Worm (Caenorhabditis elegans) whole organism, young adult: ENCODE measurements around the gene F53F4.11.
A peak's percentile ranks its signal among the peaks of the same experiment; 100 is the strongest.

Experiments used
- B0019.2 ChIP-seq: fragments of 200-800 bp; sonication (Bioruptor generic); conservative IDR thresholded peaks from 2 replicates; pipeline ENCODE4 v1.3.6; 2022; ENCODE audit warnings: missing genetic modification reagents, missing genetic modification characterization, missing compliant biosample characterization
- C06A6.2 ChIP-seq: fragments of 200-800 bp; sonication (Bioruptor generic); conservative IDR thresholded peaks from 2 replicates; pipeline ENCODE4 v1.3.6; 2022; ENCODE audit warnings: missing genetic modification characterization, missing compliant biosample characterization
- F23B12.7 ChIP-seq: sonication (generic microtip); optimal IDR thresholded peaks from 2 replicates; lab custom pipeline; 2017; ENCODE audit warnings: missing genetic modification characterization, mild to moderate bottlenecking, missing compliant biosample characterization, antibody characterized with exemption, moderate library complexity; ENCODE audit not compliant: insufficient read depth
- F37B4.10 ChIP-seq: fragments of 200-800 bp; sonication (Bioruptor generic); IDR thresholded peaks from 2 replicates; pipeline ENCODE4 v1.3.6; 2022; ENCODE audit warnings: missing genetic modification characterization, missing compliant biosample characterization
- F57A8.1 ChIP-seq: fragments of 200-800 bp; sonication (Bioruptor generic); optimal IDR thresholded peaks from 2 replicates; lab custom pipeline; 2018; ENCODE audit warnings: mild to moderate bottlenecking, missing genetic modification characterization, moderate library complexity, missing compliant biosample characterization
- K12H6.12 ChIP-seq: fragments of 200-800 bp; sonication (Bioruptor generic); optimal IDR thresholded peaks from 2 replicates; lab custom pipeline; 2018; ENCODE audit warnings: mild to moderate bottlenecking, missing genetic modification characterization, missing compliant biosample characterization
- T07F8.4 ChIP-seq: sonication (generic microtip); optimal IDR thresholded peaks from 2 replicates; lab custom pipeline; 2016; ENCODE audit warnings: mild to moderate bottlenecking, missing genetic modification characterization, moderate library complexity, missing compliant biosample characterization
- T26A5.8 ChIP-seq: sonication (generic microtip); optimal IDR thresholded peaks from 2 replicates; lab custom pipeline; 2016; ENCODE audit warnings: missing genetic modification characterization, missing compliant biosample characterization
- Y53G8AR.9 ChIP-seq: fragments of 200-800 bp; sonication (Bioruptor generic); conservative IDR thresholded peaks from 2 replicates; pipeline ENCODE4 v1.3.6; 2022; ENCODE audit warnings: missing genetic modification reagents, missing genetic modification characterization, missing compliant biosample characterization
- Y67H2A.10 ChIP-seq: fragments of 200-800 bp; sonication (Bioruptor generic); conservative IDR thresholded peaks from 2 replicates; pipeline ENCODE4 v1.3.6; 2022; ENCODE audit warnings: missing genetic modification reagents, missing genetic modification characterization, missing compliant biosample characterization
- Y95B8A.8 ChIP-seq: fragments of 200-800 bp; sonication (Bioruptor generic); IDR thresholded peaks from 2 replicates; pipeline ENCODE4 v1.3.6; 2022; ENCODE audit warnings: missing genetic modification reagents, missing genetic modification characterization, missing compliant biosample characterization
- bed-1 ChIP-seq: fragments of 200-800 bp; sonication (Bioruptor generic); IDR thresholded peaks from 2 replicates; pipeline ENCODE4 v1.3.6; 2022; ENCODE audit warnings: missing genetic modification reagents, missing genetic modification characterization, missing compliant biosample characterization
- ceh-91 ChIP-seq: fragments of 200-800 bp; sonication (Bioruptor generic); IDR thresholded peaks from 2 replicates; pipeline ENCODE4 v1.3.6; 2022; ENCODE audit warnings: missing genetic modification reagents, missing genetic modification characterization, missing compliant biosample characterization
- chd-7 ChIP-seq: sonication (generic microtip); optimal IDR thresholded peaks from 2 replicates; lab custom pipeline; 2016; ENCODE audit warnings: mild to moderate bottlenecking, missing genetic modification characterization, moderate library complexity, missing compliant biosample characterization
- die-1 ChIP-seq: sonication (generic microtip); optimal IDR thresholded peaks from 2 replicates; lab custom pipeline; 2016; ENCODE audit warnings: missing genotype, mild to moderate bottlenecking, missing genetic modification characterization, missing compliant biosample characterization
- dox-1 ChIP-seq: fragments of 200-800 bp; sonication (Bioruptor generic); IDR thresholded peaks from 2 replicates; pipeline ENCODE4 v1.3.6; 2022; ENCODE audit warnings: missing genetic modification reagents, missing genetic modification characterization, missing compliant biosample characterization
- egrh-3 ChIP-seq: fragments of 200-800 bp; sonication (Bioruptor generic); IDR thresholded peaks from 2 replicates; pipeline ENCODE4 v1.3.6; 2022; ENCODE audit warnings: missing genetic modification reagents, missing genetic modification characterization, missing compliant biosample characterization
- gei-17 ChIP-seq: fragments of 200-800 bp; sonication (Bioruptor generic); optimal IDR thresholded peaks from 2 replicates; lab custom pipeline; 2018; ENCODE audit warnings: mild to moderate bottlenecking, missing genetic modification characterization, missing compliant biosample characterization
- hlh-12 ChIP-seq: sonication (generic microtip); optimal IDR thresholded peaks from 2 replicates; lab custom pipeline; 2016; ENCODE audit warnings: missing genetic modification characterization, missing compliant biosample characterization
- hlh-26 ChIP-seq: fragments of 200-800 bp; sonication (Bioruptor generic); conservative IDR thresholded peaks from 2 replicates; pipeline ENCODE4 v1.3.6; 2022; ENCODE audit warnings: missing genetic modification reagents, missing genetic modification characterization, missing compliant biosample characterization
- hmg-20 ChIP-seq: fragments of 200-800 bp; sonication (Bioruptor generic); IDR thresholded peaks from 2 replicates; pipeline ENCODE4 v1.3.6; 2022; ENCODE audit warnings: missing genetic modification reagents, missing genetic modification characterization, missing compliant biosample characterization
- let-607 ChIP-seq, 2 experiments: fragments of 200-800 bp in 1 of 2; sonication (Bioruptor generic) in 1 of 2; sonication (generic microtip) in 1 of 2; optimal IDR thresholded peaks; 2 replicates each; lab custom pipeline; 2016 to 2018; ENCODE audit warnings: mild to moderate bottlenecking in 2 of 2, missing compliant biosample characterization in 2 of 2, missing genetic modification characterization in 2 of 2, moderate library complexity in 2 of 2, missing genotype in 1 of 2
- lin-54 ChIP-seq: fragments of 200-800 bp; sonication (Bioruptor generic); optimal IDR thresholded peaks from 2 replicates; lab custom pipeline; 2018; ENCODE audit warnings: mild to moderate bottlenecking, missing genetic modification characterization, missing compliant biosample characterization
- lir-1 ChIP-seq: fragments of 200-800 bp; sonication (Bioruptor generic); conservative IDR thresholded peaks from 2 replicates; pipeline ENCODE4 v1.3.6; 2022; ENCODE audit warnings: missing genetic modification reagents, missing genetic modification characterization, missing compliant biosample characterization
- madf-10 ChIP-seq: sonication (generic microtip); optimal IDR thresholded peaks from 2 replicates; lab custom pipeline; 2016; ENCODE audit warnings: mild to moderate bottlenecking, missing genetic modification characterization, missing compliant biosample characterization
- mxl-1 ChIP-seq: sonication (generic microtip); optimal IDR thresholded peaks from 2 replicates; lab custom pipeline; 2016; ENCODE audit warnings: missing genetic modification characterization, missing compliant biosample characterization
- nfya-2 ChIP-seq: fragments of 200-800 bp; sonication (Bioruptor generic); IDR thresholded peaks from 2 replicates; pipeline ENCODE4 v1.3.6; 2022; ENCODE audit warnings: missing genetic modification reagents, missing genetic modification characterization, missing compliant biosample characterization
- pbrm-1 ChIP-seq: fragments of 200-800 bp; sonication (Bioruptor generic); IDR thresholded peaks from 2 replicates; pipeline ENCODE4 v1.3.6; 2022; ENCODE audit warnings: missing genetic modification reagents, missing genetic modification characterization, missing compliant biosample characterization
- pha-4 ChIP-seq: fragments of 150-350 bp; sonication (generic microtip); optimal IDR thresholded peaks from 2 replicates; lab custom pipeline; 2014; ENCODE audit warnings: missing biosample characterization, missing genetic modification reagents, missing genetic modification characterization
- rcor-1 ChIP-seq: fragments of 200-800 bp; sonication (Bioruptor generic); IDR thresholded peaks from 2 replicates; pipeline ENCODE4 v1.3.6; 2022; ENCODE audit warnings: missing genetic modification reagents, missing genetic modification characterization, missing compliant biosample characterization
- repo-1 ChIP-seq: sonication (generic microtip); optimal IDR thresholded peaks from 2 replicates; lab custom pipeline; 2017; ENCODE audit warnings: mild to moderate bottlenecking, missing genetic modification characterization, missing compliant biosample characterization
- snpc-1.3 ChIP-seq: sonication (generic microtip); optimal IDR thresholded peaks from 2 replicates; lab custom pipeline; 2017; ENCODE audit warnings: missing genetic modification characterization, mild to moderate bottlenecking, missing compliant biosample characterization, antibody characterized with exemption, moderate library complexity, missing genotype, missing genetic modification reagents; ENCODE audit not compliant: insufficient read depth
- snpc-3.4 ChIP-seq: sonication (generic microtip); optimal IDR thresholded peaks from 2 replicates; lab custom pipeline; 2017; ENCODE audit warnings: missing genetic modification characterization, mild to moderate bottlenecking, missing compliant biosample characterization, antibody characterized with exemption, moderate library complexity, missing genotype, missing genetic modification reagents
- somi-1 ChIP-seq: fragments of 200-800 bp; sonication (Bioruptor generic); optimal IDR thresholded peaks from 2 replicates; lab custom pipeline; 2018; ENCODE audit warnings: mild to moderate bottlenecking, missing genetic modification characterization, missing compliant biosample characterization
- tlf-1 ChIP-seq: fragments of 200-800 bp; sonication (Bioruptor generic); optimal IDR thresholded peaks from 2 replicates; lab custom pipeline; 2018; ENCODE audit warnings: mild to moderate bottlenecking, missing genetic modification characterization, missing compliant biosample characterization
- unc-130 ChIP-seq: sonication (generic microtip); optimal IDR thresholded peaks from 2 replicates; lab custom pipeline; 2016; ENCODE audit warnings: missing genetic modification reagents, missing genetic modification characterization, missing compliant biosample characterization
- zfh-2 ChIP-seq: fragments of 200-800 bp; sonication (Bioruptor generic); conservative IDR thresholded peaks from 2 replicates; pipeline ENCODE4 v1.3.6; 2022; ENCODE audit warnings: missing genetic modification reagents, missing genetic modification characterization, missing compliant biosample characterization
- zim-3 ChIP-seq: sonication (generic microtip); optimal IDR thresholded peaks from 2 replicates; lab custom pipeline; 2017; ENCODE audit warnings: mild to moderate bottlenecking, missing genetic modification characterization, moderate library complexity, missing compliant biosample characterization
- ztf-26 ChIP-seq: sonication (generic microtip); optimal IDR thresholded peaks from 2 replicates; lab custom pipeline; 2017; ENCODE audit warnings: missing genetic modification characterization, missing compliant biosample characterization
- ztf-6 ChIP-seq: fragments of 200-800 bp; sonication (Bioruptor generic); IDR thresholded peaks from 2 replicates; pipeline ENCODE4 v1.3.6; 2022; ENCODE audit warnings: missing genetic modification reagents, missing genetic modification characterization, missing compliant biosample characterization

Gene F53F4.11

DNA sequence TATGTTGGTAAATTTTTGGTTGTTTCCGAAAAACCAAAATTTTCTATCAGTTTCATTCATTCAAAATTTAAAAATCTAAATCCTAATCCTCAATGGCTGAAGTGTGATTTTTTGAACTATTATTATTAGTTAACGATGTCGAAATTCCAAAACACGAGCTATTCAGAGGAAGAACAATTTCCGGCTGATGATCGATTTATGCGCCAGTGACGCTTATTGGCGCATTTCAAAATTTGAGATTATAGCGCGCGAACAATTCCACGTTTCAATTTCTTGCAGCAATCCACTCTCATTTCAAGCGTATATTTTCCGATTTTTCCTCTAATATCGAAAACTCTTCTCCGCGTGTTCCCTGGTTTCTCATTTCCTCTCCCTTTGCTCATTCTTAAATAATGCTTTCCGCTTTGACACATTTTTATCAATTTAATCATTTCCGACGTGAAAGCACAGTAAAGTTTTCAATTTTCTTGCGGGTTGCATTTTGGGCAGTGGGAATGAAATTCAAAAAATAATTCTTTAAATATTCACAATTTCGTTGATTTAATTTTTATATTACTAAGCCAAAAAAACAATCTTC lies 40.1 kb upstream of the F53F4.11 start (continued):
- TF ChIP-seq egrh-3 = no peak
- no peak for TF ChIP-seq madf-10 (tag; lab: Kevin White, UChicago)
- no peak for TF ChIP-seq rcor-1 (GFP tag; lab: Robert Waterston, UW)
- TF ChIP-seq nfya-2 (GFP tag; lab: Robert Waterston, UW) = no peak
- TF ChIP-seq ztf-26 = no peak
- no peak for TF ChIP-seq die-1
- peak; percentile 38 for TF ChIP-seq lin-54 (GFP tag; lab: Kevin White, UChicago)
- no peak for TF ChIP-seq unc-130 (GFP tag; lab: Kevin White, UChicago)
- peak in 1 of 2 experiments; percentile 19 for TF ChIP-seq let-607 (tag; optimal IDR thresholded peaks at IDR 0.05; lab: Kevin White, UChicago)
- peak; percentile 37 for TF ChIP-seq tlf-1
- no peak for TF ChIP-seq somi-1 (GFP tag; lab: Kevin White, UChicago)
- no peak for TF ChIP-seq C06A6.2 (GFP tag; lab: Robert Waterston, UW)
- TF ChIP-seq K12H6.12 (tag; lab: Kevin White, UChicago) = no peak
- TF ChIP-seq F57A8.1 (GFP tag; lab: Kevin White, UChicago) = no peak
- TF ChIP-seq lir-1 (GFP tag; lab: Robert Waterston, UW) = no peak
- TF ChIP-seq chd-7 (tag; lab: Kevin White, UChicago) = no peak
- TF ChIP-seq B0019.2 (GFP tag; lab: Robert Waterston, UW) = 0 out of 2 replicates have a peak, but pooled peaks have one; percentile 9
- no peak for TF ChIP-seq snpc-1.3 (tag; lab: Kevin White, UChicago)
- no peak for TF ChIP-seq hlh-26 (GFP tag; lab: Robert Waterston, UW)
- TF ChIP-seq repo-1 = no peak
- no peak for TF ChIP-seq bed-1 (GFP tag; lab: Robert Waterston, UW)
- TF ChIP-seq pha-4 (tag; lab: Kevin White, UChicago) = no peak
- TF ChIP-seq zfh-2 (GFP tag; lab: Robert Waterston, UW) = no peak
- no peak for TF ChIP-seq hlh-12 (tag; lab: Kevin White, UChicago)
- no peak for TF ChIP-seq F37B4.10 (GFP tag; lab: Robert Waterston, UW)
- no peak for TF ChIP-seq zim-3 (tag; lab: Kevin White, UChicago)
- no peak for TF ChIP-seq F23B12.7 (tag; lab: Kevin White, UChicago)
- TF ChIP-seq snpc-3.4 (tag; lab: Kevin White, UChicago) = peak; percentile 46
- no peak for TF ChIP-seq Y67H2A.10 (GFP tag; lab: Robert Waterston, UW)
- TF ChIP-seq mxl-1 (tag; lab: Kevin White, UChicago) = no peak
- TF ChIP-seq ztf-6 (GFP tag; lab: Robert Waterston, UW) = no peak
- TF ChIP-seq T07F8.4 (tag; lab: Kevin White, UChicago) = no peak
- 0 out of 2 replicates have a peak, but pooled peaks have one; percentile 68 for TF ChIP-seq Y53G8AR.9 (GFP tag; lab: Robert Waterston, UW)
- TF ChIP-seq dox-1 (GFP tag; lab: Robert Waterston, UW) = peak; percentile 71
- peak; percentile 46; the same call in 1 of the 2 replicates for TF ChIP-seq ceh-91 (GFP tag; lab: Robert Waterston, UW)
- 0 out of 2 replicates have a peak, but pooled peaks have one; percentile 32 for TF ChIP-seq hmg-20
- 0 out of 2 replicates have a peak, but pooled peaks have one; percentile 5 for TF ChIP-seq Y95B8A.8 (GFP tag; lab: Robert Waterston, UW)
- peak; percentile 60 for TF ChIP-seq pbrm-1 (GFP tag; lab: Robert Waterston, UW)
- TF ChIP-seq T26A5.8 (tag; lab: Kevin White, UChicago) = no peak
- TF ChIP-seq gei-17 = no peak
